Worm (Caenorhabditis elegans): ENCODE results near the gene gly-9.
A peak's percentile ranks its signal among the peaks of the same experiment; 100 is the strongest.

gly-9 gene

DNA sequence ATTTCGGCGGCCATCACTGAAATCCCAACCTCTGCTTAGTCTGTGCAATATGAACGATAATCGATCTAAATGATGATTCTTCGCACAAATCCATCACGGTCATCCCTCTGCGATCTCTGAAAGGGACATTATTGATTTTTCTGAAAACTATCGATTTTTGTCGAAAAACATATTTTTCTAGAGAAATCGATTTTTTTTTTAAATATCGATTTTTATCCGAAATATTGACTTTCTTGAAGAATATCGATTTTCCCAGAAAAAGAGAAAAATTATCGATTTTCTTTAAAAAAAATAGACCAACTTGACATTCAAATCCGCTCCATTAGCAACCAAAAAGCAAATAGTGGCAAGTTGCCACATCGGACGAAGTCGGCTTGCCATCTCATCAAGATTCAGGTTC is 3.0 kb downstream of the gly-9 start:
- TF ChIP-seq bed-3 (GFP tag; optimal IDR thresholded peaks at IDR 0.05) (no peak), ceh-83 (GFP tag; optimal IDR thresholded peaks at IDR 0.05) (no peak), ztf-11 (tag; optimal IDR thresholded peaks at IDR 0.05) (no peak)

DNA sequence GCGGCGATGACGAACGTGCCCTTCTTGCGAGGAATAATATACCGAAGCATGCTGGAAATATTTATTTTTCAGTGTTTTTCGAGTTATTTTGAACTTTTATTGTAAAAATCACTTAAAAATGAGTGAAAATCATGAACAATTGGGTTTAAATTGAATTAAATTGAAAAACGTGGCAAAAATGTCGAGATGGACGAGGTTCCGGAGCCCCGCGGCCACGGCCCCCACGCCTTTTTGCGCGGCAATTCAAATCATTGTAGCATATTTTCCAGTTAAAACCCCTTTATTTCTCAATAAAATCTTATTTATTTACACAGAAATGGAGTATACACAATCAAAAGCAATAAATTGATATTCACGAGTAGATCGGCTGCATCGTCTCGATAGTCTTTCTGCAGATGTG is 4.3 kb downstream of the gly-9 start:
- TF ChIP-seq lin-32 (GFP tag; optimal IDR thresholded peaks at IDR 0.05) (no peak), ces-1 (GFP tag; optimal IDR thresholded peaks at IDR 0.05) (peak; percentile 73), sptf-1 (tag; optimal IDR thresholded peaks at IDR 0.05) (no peak), sem-2 (GFP tag; optimal IDR thresholded peaks at IDR 0.05) (no peak), mls-2 (tag; optimal IDR thresholded peaks at IDR 0.05) (peak; percentile 4), nhr-2 (tag; optimal IDR thresholded peaks at IDR 0.05) (no peak), mab-5 (tag; optimal IDR thresholded peaks at IDR 0.05) (no peak), ham-2 (GFP tag; optimal IDR thresholded peaks at IDR 0.05) (no peak)

DNA sequence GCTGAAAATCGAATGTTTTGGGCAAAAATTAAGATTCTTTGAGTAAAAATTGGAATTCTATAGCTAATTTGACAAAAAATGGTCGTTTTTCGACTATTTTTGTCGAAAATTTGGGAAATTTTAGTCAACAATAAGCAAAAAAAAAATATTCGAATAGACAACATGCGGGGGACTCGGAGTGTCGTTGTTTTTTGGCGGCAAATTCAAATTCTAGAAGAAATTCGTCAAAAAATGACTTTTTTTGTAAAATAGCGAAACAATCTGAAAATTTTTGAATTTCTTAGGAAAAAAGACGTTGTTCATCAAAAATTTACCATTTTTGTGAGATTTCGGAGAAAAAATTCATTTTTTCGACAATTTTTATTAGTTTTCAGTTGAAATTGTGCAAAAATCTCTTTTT is 6.7 kb downstream of the gly-9 start:
- TF ChIP-seq nhr-12 (tag; optimal IDR thresholded peaks at IDR 0.05) (no peak), ham-2 (GFP tag; optimal IDR thresholded peaks at IDR 0.05) (no peak), ceh-43 (GFP tag; optimal IDR thresholded peaks at IDR 0.05) (no peak), sem-2 (GFP tag; optimal IDR thresholded peaks at IDR 0.05) (no peak), M03D4.4 (tag; optimal IDR thresholded peaks at IDR 0.05) (no peak), unc-120 (tag; optimal IDR thresholded peaks at IDR 0.05; ENCODE audit: poor library complexity, severe bottlenecking) (no peak), nhr-28 (tag; optimal IDR thresholded peaks at IDR 0.05) (no peak), mep-1 (tag; optimal IDR thresholded peaks at IDR 0.05) (no peak), elt-3 (tag; optimal IDR thresholded peaks at IDR 0.05) (no peak), drap-1 (GFP tag; optimal IDR thresholded peaks at IDR 0.05) (no peak), zip-8 (tag; optimal IDR thresholded peaks at IDR 0.05) (no peak)

DNA sequence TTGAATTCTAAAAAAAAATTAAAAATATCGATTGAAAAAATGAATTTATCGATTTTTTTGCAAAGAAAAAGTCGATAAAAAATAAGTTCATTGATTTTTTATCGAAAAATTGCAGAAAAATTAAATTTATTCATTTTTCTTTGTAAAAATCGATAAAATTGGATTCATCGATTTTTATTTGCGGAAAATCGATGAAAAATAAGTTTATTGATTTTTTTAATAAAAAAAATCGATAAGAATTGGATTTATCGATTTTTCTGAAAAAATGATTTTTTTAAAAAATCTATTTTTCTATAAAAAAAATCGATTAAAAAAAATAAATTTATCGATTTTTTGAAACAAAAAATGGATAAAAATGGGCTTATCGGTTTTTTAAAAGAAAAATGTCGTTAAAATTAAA is 10.4 kb downstream of the gly-9 start:
- TF ChIP-seq ces-1 (GFP tag; optimal IDR thresholded peaks at IDR 0.05) (peak; percentile 36), flh-1 (GFP tag; optimal IDR thresholded peaks at IDR 0.05) (no peak)

DNA sequence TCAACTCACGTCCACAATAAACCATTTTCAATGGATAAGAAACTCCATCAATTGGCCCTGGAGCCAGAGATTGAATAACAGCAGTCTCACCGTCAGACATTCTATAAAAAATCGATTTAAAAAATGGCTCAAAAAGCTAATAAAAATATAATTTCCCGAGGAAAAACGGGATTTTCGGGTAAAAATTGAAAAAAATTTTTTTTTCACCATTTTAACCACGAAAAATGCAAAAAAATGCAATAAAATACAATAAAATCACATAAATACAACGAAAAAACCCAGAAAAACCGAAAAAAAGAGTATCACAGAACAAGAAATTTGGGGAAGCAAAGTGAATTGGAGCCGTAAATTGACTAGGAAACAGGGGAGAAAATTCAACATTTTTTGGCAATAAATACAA is 11.6 kb downstream of the gly-9 start, which contains the start of gene Y47D3A.21:
Gene Y47D3A.21, minus strand, starts transcription at position 101 of the 400 bp plus-strand sequence.
- TF ChIP-seq M03D4.4 (tag; optimal IDR thresholded peaks at IDR 0.05) (no peak), ceh-43 (GFP tag; optimal IDR thresholded peaks at IDR 0.05) (no peak), pha-4 (tag; optimal IDR thresholded peaks at IDR 0.05) (no peak), zip-8 (tag; optimal IDR thresholded peaks at IDR 0.05) (no peak), mep-1 (tag; optimal IDR thresholded peaks at IDR 0.05) (no peak), bed-3 (GFP tag; optimal IDR thresholded peaks at IDR 0.05) (no peak), flh-1 (GFP tag; optimal IDR thresholded peaks at IDR 0.05) (no peak), lsy-2 (tag; optimal IDR thresholded peaks at IDR 0.05) (no peak), lin-13 (tag; optimal IDR thresholded peaks at IDR 0.05) (no peak), ceh-39 (tag; optimal IDR thresholded peaks at IDR 0.05) (no peak), ces-1 (GFP tag; optimal IDR thresholded peaks at IDR 0.05) (no peak), blmp-1 (tag; optimal IDR thresholded peaks at IDR 0.05) (no peak), cnd-1 (tag; optimal IDR thresholded peaks at IDR 0.05) (no peak), ceh-83 (GFP tag; optimal IDR thresholded peaks at IDR 0.05) (no peak), unc-39 (tag; optimal IDR thresholded peaks at IDR 0.05) (no peak), lin-32 (GFP tag; optimal IDR thresholded peaks at IDR 0.05) (no peak), unc-120 (tag; optimal IDR thresholded peaks at IDR 0.05; ENCODE audit: poor library complexity, severe bottlenecking) (no peak), nhr-76 (tag; optimal IDR thresholded peaks at IDR 0.05) (no peak), mls-2 (tag; optimal IDR thresholded peaks at IDR 0.05) (no peak)

DNA sequence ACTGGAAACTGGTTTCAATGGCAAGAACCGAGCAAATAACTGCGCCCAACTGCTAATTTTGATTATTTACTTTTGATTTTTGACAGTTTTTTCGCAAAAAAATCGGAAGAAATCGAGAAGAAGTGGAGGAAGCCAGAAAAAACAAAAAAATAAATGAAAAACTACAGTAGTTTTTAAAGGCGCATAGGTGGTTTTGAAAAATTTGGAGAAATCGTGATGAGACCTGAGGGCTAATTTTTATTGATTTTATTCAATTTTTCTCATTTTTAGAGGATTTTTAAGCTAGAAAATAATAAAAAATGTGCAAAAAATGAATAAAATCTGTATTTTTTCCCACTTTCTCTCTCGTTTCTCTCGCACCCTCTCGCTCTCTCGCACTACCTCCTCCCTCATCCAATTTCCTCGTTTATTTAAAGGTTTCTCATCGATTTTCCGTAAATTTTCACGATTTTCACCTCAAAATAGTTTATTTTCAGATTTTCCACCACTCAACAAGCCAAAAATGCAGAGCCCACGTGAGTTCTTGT is 15.7 kb downstream of the gly-9 start, which contains the start of gene Y47D3A.20:
Gene Y47D3A.20, plus strand, starts transcription at position 477 of the 527 bp plus-strand sequence.
- no peak for TF ChIP-seq elt-1 (tag; optimal IDR thresholded peaks at IDR 0.05; ENCODE audit: borderline replicate concordance, insufficient read depth)
- TF ChIP-seq ces-1 (GFP tag; optimal IDR thresholded peaks at IDR 0.05): peak; percentile 41
